Fruit fly (Drosophila melanogaster) S2 (cell line): Measurements from ENCODE around the gene Cpr62Bc.

Source experiments
- CG8478 ChIP-seq: fragments of >200 bp; optimal IDR thresholded peaks from 2 replicates; lab custom pipeline; 2018
- CTCF ChIP-seq, 2 experiments: fragments of >200 bp; optimal IDR thresholded peaks; 2 replicates each; lab custom pipeline; 2018

dm6 chr3L:1794943-1795696, 46.8 kb downstream of the Cpr62Bc start, which contains the start of the genes alpha-Spec, dlt and Cdc37:
- TF ChIP-seq CG8478 (lab: Kevin White, UChicago) = no peak
- TF ChIP-seq CTCF (optimal IDR thresholded peaks at IDR 0.05; lab: Kevin White, UChicago) = peak; percentile 89 to 92
